Fruit fly (Drosophila melanogaster): Measurements from ENCODE around the gene NetA.
A peak's percentile ranks its signal among the peaks of the same experiment; 100 is the strongest.

The NetA gene

DNA sequence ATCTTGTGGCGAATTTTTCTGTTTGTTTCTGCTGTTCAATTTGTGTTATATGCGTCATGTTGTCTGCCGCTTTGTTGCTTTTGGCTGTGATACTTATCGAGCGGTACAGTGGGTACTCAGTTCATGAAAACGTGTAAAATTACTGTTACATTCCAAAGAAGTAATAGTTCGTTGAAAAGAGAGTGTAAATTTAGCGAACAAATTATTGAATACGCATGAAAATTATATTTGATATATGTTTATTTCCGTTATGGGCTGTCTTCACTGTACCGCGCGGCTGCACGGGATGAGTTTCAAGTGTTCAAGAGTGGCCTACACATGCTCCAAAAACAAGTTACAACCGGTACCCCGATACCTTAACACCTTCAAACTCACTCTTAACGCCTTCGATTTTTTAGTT lies 35.4 kb upstream of the NetA start (continued):
- peak; percentile 35 for TF ChIP-seq CG6813 (GFP tag; optimal IDR thresholded peaks at IDR 0.05)
- no peak for TF ChIP-seq zf30C (GFP tag; optimal IDR thresholded peaks at IDR 0.05)
- TF ChIP-seq Ptx1 (GFP tag; IDR thresholded peaks at IDR 0.05), result peak; percentile 83
- TF ChIP-seq CG7271 (tag; optimal IDR thresholded peaks at IDR 0.05), result no peak
- peak; percentile 51 for TF ChIP-seq CG10959 (GFP tag; IDR thresholded peaks at IDR 0.05)
- TF ChIP-seq ssp (GFP tag; IDR thresholded peaks at IDR 0.05), result peak; percentile 62
- peak in 1 of 2 experiments; percentile 11 for TF ChIP-seq crp (GFP tag; optimal IDR thresholded peaks at IDR 0.05)
- TF ChIP-seq Side (GFP tag; optimal IDR thresholded peaks at IDR 0.05), result peak; percentile 35
- TF ChIP-seq Camta (GFP tag; optimal IDR thresholded peaks at IDR 0.05), result peak; percentile 40
- no peak for TF ChIP-seq ac (GFP tag; optimal IDR thresholded peaks at IDR 0.05)
- peak; percentile 64 for TF ChIP-seq Fer1 (GFP tag; optimal IDR thresholded peaks at IDR 0.05)
- TF ChIP-seq scrt (GFP tag; optimal IDR thresholded peaks at IDR 0.05), result peak; percentile 22
- peak; percentile 76 for TF ChIP-seq fd96Cb (tag; optimal IDR thresholded peaks at IDR 0.05)
- TF ChIP-seq Spps (tag; optimal IDR thresholded peaks at IDR 0.05), result peak; percentile 26
- peak; percentile 65 for TF ChIP-seq Rx (GFP tag; IDR thresholded peaks at IDR 0.05)
- TF ChIP-seq tx (GFP tag; optimal IDR thresholded peaks at IDR 0.05), result peak; percentile 40
- TF ChIP-seq Ada2b (GFP tag; IDR thresholded peaks at IDR 0.05), result peak; percentile 83
- TF ChIP-seq Med (GFP tag), result peak; percentile 93
- TF ChIP-seq Adf1 (GFP tag; IDR thresholded peaks at IDR 0.05), result no peak
- no peak for TF ChIP-seq Dref (GFP tag; IDR thresholded peaks at IDR 0.05)
- peak; percentile 61 for TF ChIP-seq onecut (GFP tag; IDR thresholded peaks at IDR 0.05)
- peak; percentile 74 for TF ChIP-seq CG34422 (GFP tag; IDR thresholded peaks at IDR 0.05)
- peak; percentile 10 for TF ChIP-seq CG3163 (GFP tag; optimal IDR thresholded peaks at IDR 0.05)
- TF ChIP-seq Optix (GFP tag; IDR thresholded peaks at IDR 0.05), result peak; percentile 65; the same call in 2 of the 3 replicates
- peak; percentile 89 for TF ChIP-seq sisA (GFP tag; IDR thresholded peaks at IDR 0.05)
- peak; percentile 77 for TF ChIP-seq CG12071 (GFP tag; optimal IDR thresholded peaks at IDR 0.05)
- no peak for TF ChIP-seq grn (GFP tag; optimal IDR thresholded peaks at IDR 0.05)
- TF ChIP-seq CG1602 (GFP tag; optimal IDR thresholded peaks at IDR 0.05), result peak; percentile 58
- peak; percentile 63 for TF ChIP-seq ems (GFP tag; optimal IDR thresholded peaks at IDR 0.05)
- peak; percentile 70; the same call in 1 of the 3 replicates for TF ChIP-seq ase (GFP tag; IDR thresholded peaks at IDR 0.05)
- TF ChIP-seq Atf-2 (GFP tag; optimal IDR thresholded peaks at IDR 0.05), result peak; percentile 42
- TF ChIP-seq gfzf (GFP tag; optimal IDR thresholded peaks at IDR 0.05), result no peak
- peak; percentile 35 for TF ChIP-seq CG33213 (GFP tag; optimal IDR thresholded peaks at IDR 0.05)
- no peak for TF ChIP-seq slou (GFP tag; optimal IDR thresholded peaks at IDR 0.05)
- TF ChIP-seq shn (GFP tag; optimal IDR thresholded peaks at IDR 0.05), result no peak
- TF ChIP-seq nom (GFP tag; optimal IDR thresholded peaks at IDR 0.05), result peak; percentile 22
- peak; percentile 59 for TF ChIP-seq bcd (GFP tag; optimal IDR thresholded peaks at IDR 0.05)
- TF ChIP-seq Doc2 (GFP tag; IDR thresholded peaks at IDR 0.05), result 0 out of 2 replicates have a peak, but pooled peaks have one; percentile 23
- TF ChIP-seq CG6175 (GFP tag; IDR thresholded peaks at IDR 0.05), result no peak
- peak; percentile 71 for TF ChIP-seq CG14050 (GFP tag; IDR thresholded peaks at IDR 0.05)
- peak; percentile 47 for TF ChIP-seq ewg (GFP tag; optimal IDR thresholded peaks at IDR 0.05)
- TF ChIP-seq HLH4C (GFP tag; IDR thresholded peaks at IDR 0.05; ENCODE audit: partially characterized antibody), result no peak
- TF ChIP-seq Abd-B (GFP tag; optimal IDR thresholded peaks at IDR 0.05), result peak; percentile 67
- peak; percentile 21 for TF ChIP-seq CG8944 (GFP tag; optimal IDR thresholded peaks at IDR 0.05)
- TF ChIP-seq Bteb2 (GFP tag; optimal IDR thresholded peaks at IDR 0.05), result peak; percentile 4
- TF ChIP-seq CG11085 (GFP tag; IDR thresholded peaks at IDR 0.05), result no peak
- peak; percentile 65 for TF ChIP-seq Ssrp (tag; optimal IDR thresholded peaks at IDR 0.05)
- peak; percentile 76 for TF ChIP-seq Aef1 (GFP tag; IDR thresholded peaks at IDR 0.05)
- peak; percentile 66; the same call in 2 of the 3 replicates for TF ChIP-seq CG11093 (GFP tag; IDR thresholded peaks at IDR 0.05)
- no peak for TF ChIP-seq CG12299 (tag; optimal IDR thresholded peaks at IDR 0.05)
- TF ChIP-seq org-1 (GFP tag; optimal IDR thresholded peaks at IDR 0.05), result peak; percentile 63
- peak; percentile 69 for TF ChIP-seq CG18262 (tag; optimal IDR thresholded peaks at IDR 0.05)
